Fruit fly (Drosophila melanogaster) whole organism, embryonic: ENCODE measurements around the gene CG7656.

ENCODE experiments used
- Ada2b ChIP-seq: fragments of 200-800 bp; sonication (Bioruptor generic); IDR thresholded peaks from 2 replicates; pipeline ENCODE4 v1.3.6; 2022; ENCODE audit warnings: missing biosample characterization, missing genetic modification characterization
- B-H2 ChIP-seq: fragments of 200-800 bp; sonication (Bioruptor generic); optimal IDR thresholded peaks from 2 replicates; lab custom pipeline; 2018; ENCODE audit warnings: missing biosample characterization, mild to moderate bottlenecking, missing genetic modification characterization
- CG11695 ChIP-seq: fragments of 200-800 bp; sonication (Bioruptor generic); IDR thresholded peaks from 3 replicates; pipeline ENCODE4 v1.3.6; 2022; ENCODE audit warnings: missing biosample characterization, missing genetic modification characterization
- CG11696 ChIP-seq: fragments of 200-800 bp; sonication (Bioruptor generic); IDR thresholded peaks from 2 replicates; pipeline ENCODE4 v1.3.6; 2022; ENCODE audit warnings: missing biosample characterization, missing genetic modification characterization
- CG12071 ChIP-seq: fragments of 200-800 bp; sonication (Bioruptor generic); optimal IDR thresholded peaks from 3 replicates; lab custom pipeline; 2018; ENCODE audit warnings: missing biosample characterization, mild to moderate bottlenecking, missing genetic modification characterization
- CG12104 ChIP-seq: fragments of 200-800 bp; sonication (Bioruptor generic); optimal IDR thresholded peaks from 3 replicates; lab custom pipeline; 2016; ENCODE audit warnings: missing biosample characterization, missing genetic modification characterization
- CG12299 ChIP-seq: fragments of 200-800 bp; sonication (Bioruptor generic); optimal IDR thresholded peaks from 2 replicates; lab custom pipeline; 2018; ENCODE audit warnings: missing biosample characterization, mild to moderate bottlenecking, missing genetic modification characterization
- CG1233 ChIP-seq: fragments of 200-800 bp; sonication (Bioruptor generic); optimal IDR thresholded peaks from 4 replicates; lab custom pipeline; 2018; ENCODE audit warnings: missing biosample characterization, mild to moderate bottlenecking, missing genetic modification characterization
- CG12769 ChIP-seq: fragments of 200-800 bp; sonication (Bioruptor generic); optimal IDR thresholded peaks from 2 replicates; lab custom pipeline; 2019; ENCODE audit warnings: missing biosample characterization, mild to moderate bottlenecking, missing genetic modification characterization, moderate library complexity
- CG14860 ChIP-seq: fragments of 200-800 bp; sonication (Bioruptor generic); IDR thresholded peaks from 3 replicates; pipeline ENCODE4 v1.3.6; 2022; ENCODE audit warnings: missing biosample characterization, missing genetic modification characterization; ENCODE audit not compliant: partially characterized antibody
- CG15479 ChIP-seq: fragments of 200-800 bp; sonication (Bioruptor generic); optimal IDR thresholded peaks from 3 replicates; lab custom pipeline; 2019; ENCODE audit warnings: missing biosample characterization, mild to moderate bottlenecking, missing genetic modification characterization, moderate library complexity
- CG1647 ChIP-seq: fragments of 200-800 bp; sonication (Bioruptor generic); optimal IDR thresholded peaks from 3 replicates; lab custom pipeline; 2016; ENCODE audit warnings: missing biosample characterization, missing genetic modification characterization
- CG17802 ChIP-seq: fragments of 200-800 bp; sonication (Bioruptor generic); optimal IDR thresholded peaks from 2 replicates; lab custom pipeline; 2018; ENCODE audit warnings: missing biosample characterization, mild to moderate bottlenecking, missing genetic modification characterization, moderate library complexity
- CG17829 ChIP-seq: fragments of 200-800 bp; optimal IDR thresholded peaks from 2 replicates; lab custom pipeline; 2019; ENCODE audit warnings: missing biosample characterization, mild to moderate bottlenecking, missing genetic modification characterization, moderate library complexity
- CG1792 ChIP-seq: fragments of 200-800 bp; sonication (Bioruptor generic); optimal IDR thresholded peaks from 2 replicates; lab custom pipeline; 2016; ENCODE audit warnings: missing biosample characterization, missing genetic modification characterization
- CG2129 ChIP-seq: fragments of 200-800 bp; sonication (Bioruptor generic); IDR thresholded peaks from 2 replicates; pipeline ENCODE4 v1.3.6; 2022; ENCODE audit warnings: missing biosample characterization, missing genetic modification characterization; ENCODE audit not compliant: partially characterized antibody
- CG32532 ChIP-seq: fragments of 200-800 bp; sonication (Bioruptor generic); IDR thresholded peaks from 2 replicates; pipeline ENCODE4 v1.3.6; 2022; ENCODE audit warnings: missing biosample characterization, missing genetic modification characterization
- CG33213 ChIP-seq: fragments of 200-800 bp; sonication (Bioruptor generic); optimal IDR thresholded peaks from 3 replicates; lab custom pipeline; 2016; ENCODE audit warnings: missing biosample characterization, missing genetic modification characterization
- CG3847 ChIP-seq: fragments of 200-800 bp; sonication (Bioruptor generic); IDR thresholded peaks from 2 replicates; pipeline ENCODE4 v1.3.6; 2022; ENCODE audit warnings: missing biosample characterization, missing genetic modification characterization
- CG42726 ChIP-seq: fragments of 200-800 bp; sonication (Bioruptor generic); IDR thresholded peaks from 2 replicates; pipeline ENCODE4 v1.3.6; 2022; ENCODE audit warnings: missing biosample characterization, missing genetic modification characterization; ENCODE audit not compliant: partially characterized antibody
- CG4617 ChIP-seq: fragments of 200-800 bp; sonication (Bioruptor generic); optimal IDR thresholded peaks from 3 replicates; lab custom pipeline; 2016; ENCODE audit warnings: missing biosample characterization, missing genetic modification characterization, borderline replicate concordance
- CG4854 ChIP-seq: fragments of 200-800 bp; sonication (Bioruptor generic); optimal IDR thresholded peaks from 2 replicates; lab custom pipeline; 2016; ENCODE audit warnings: missing biosample characterization, missing genetic modification characterization, inconsistent platforms
- CG6175 ChIP-seq: fragments of 200-800 bp; sonication (Bioruptor generic); IDR thresholded peaks from 3 replicates; pipeline ENCODE4 v1.3.6; 2022; ENCODE audit warnings: missing biosample characterization, missing genetic modification characterization
- CG6272 ChIP-seq: fragments of 200-800 bp; sonication (Bioruptor generic); IDR thresholded peaks from 2 replicates; pipeline ENCODE4 v1.3.6; 2022; ENCODE audit warnings: missing biosample characterization, missing genetic modification characterization
- CG8944 ChIP-seq: fragments of 200-800 bp; sonication (Bioruptor generic); optimal IDR thresholded peaks from 3 replicates; lab custom pipeline; 2016; ENCODE audit warnings: missing biosample characterization, missing genetic modification characterization
- Dfd ChIP-seq, 2 experiments: fragments of >200 bp; optimal IDR thresholded peaks; 2 replicates each; lab custom pipeline; 2017; ENCODE audit warnings: missing biosample characterization in 2 of 2, missing genetic modification characterization in 2 of 2
- Doc3 ChIP-seq: fragments of 200-800 bp; sonication (Bioruptor generic); IDR thresholded peaks from 3 replicates; pipeline ENCODE4 v1.3.6; 2022; ENCODE audit warnings: missing biosample characterization, missing genetic modification characterization; ENCODE audit not compliant: partially characterized antibody
- GATAe ChIP-seq: fragments of 200-800 bp; sonication (Bioruptor generic); conservative IDR thresholded peaks from 2 replicates; pipeline ENCODE4 v1.3.6; 2022; ENCODE audit warnings: missing biosample characterization, missing genetic modification characterization
- HmgD ChIP-seq: fragments of 200-800 bp; sonication (Bioruptor generic); optimal IDR thresholded peaks from 3 replicates; lab custom pipeline; 2016; ENCODE audit warnings: missing biosample characterization, missing genetic modification characterization
- NC2β ChIP-seq: fragments of 200-800 bp; sonication (Bioruptor generic); optimal IDR thresholded peaks from 2 replicates; lab custom pipeline; 2016; ENCODE audit warnings: missing biosample characterization, missing genetic modification characterization
- Nf-YA ChIP-seq: fragments of 200-800 bp; sonication (Bioruptor generic); IDR thresholded peaks from 2 replicates; pipeline ENCODE4 v1.3.6; 2022; ENCODE audit warnings: missing biosample characterization, missing genetic modification characterization
- Nf-YC ChIP-seq: fragments of 200-800 bp; optimal IDR thresholded peaks from 3 replicates; lab custom pipeline; 2019; ENCODE audit warnings: missing biosample characterization, mild to moderate bottlenecking, missing genetic modification characterization, moderate library complexity
- Scr ChIP-seq: fragments of 200-800 bp; sonication (Bioruptor generic); IDR thresholded peaks from 2 replicates; pipeline ENCODE4 v1.3.6; 2022; ENCODE audit warnings: missing biosample characterization, missing genetic modification characterization; ENCODE audit not compliant: partially characterized antibody
- Side ChIP-seq: fragments of 200-800 bp; sonication (Bioruptor generic); optimal IDR thresholded peaks from 2 replicates; lab custom pipeline; 2016; ENCODE audit warnings: missing biosample characterization, missing genetic modification characterization
- Sin3A ChIP-seq: fragments of >200 bp; optimal IDR thresholded peaks from 2 replicates; lab custom pipeline; 2018
- caup ChIP-seq: fragments of 200-800 bp; sonication (Bioruptor generic); optimal IDR thresholded peaks from 3 replicates; lab custom pipeline; 2017; ENCODE audit warnings: missing biosample characterization, mild to moderate bottlenecking, missing genetic modification characterization, moderate library complexity; ENCODE audit not compliant: severe bottlenecking
- cg ChIP-seq: fragments of 200-800 bp; sonication (Bioruptor generic); optimal IDR thresholded peaks from 3 replicates; lab custom pipeline; 2019; ENCODE audit warnings: missing biosample characterization, mild to moderate bottlenecking, missing genetic modification characterization, moderate library complexity
- crol ChIP-seq: fragments of 200-800 bp; sonication (Bioruptor generic); IDR thresholded peaks from 2 replicates; pipeline ENCODE4 v1.3.6; 2022; ENCODE audit warnings: missing biosample characterization, missing genetic modification characterization
- crp ChIP-seq, 2 experiments: fragments of 200-800 bp; sonication (Bioruptor generic); optimal IDR thresholded peaks; 2 replicates in 1 of 2; 3 replicates in 1 of 2; lab custom pipeline; 2017; ENCODE audit warnings: missing biosample characterization in 2 of 2, missing genetic modification characterization in 2 of 2, mild to moderate bottlenecking in 1 of 2, moderate library complexity in 1 of 2
- danr ChIP-seq: fragments of 200-800 bp; sonication (Bioruptor generic); IDR thresholded peaks from 2 replicates; pipeline ENCODE4 v1.3.6; 2022; ENCODE audit warnings: missing biosample characterization, missing genetic modification characterization
- emc ChIP-seq: fragments of 200-800 bp; sonication (Bioruptor generic); optimal IDR thresholded peaks from 2 replicates; lab custom pipeline; 2016; ENCODE audit warnings: missing biosample characterization, missing genetic modification characterization
- ewg ChIP-seq: fragments of 200-800 bp; sonication (Bioruptor generic); optimal IDR thresholded peaks from 3 replicates; lab custom pipeline; 2017; ENCODE audit warnings: mild to moderate bottlenecking, missing biosample characterization, missing genetic modification reagents, missing genetic modification characterization
- fu2 ChIP-seq: fragments of 200-800 bp; sonication (Bioruptor generic); optimal IDR thresholded peaks from 2 replicates; lab custom pipeline; 2016; ENCODE audit warnings: missing biosample characterization, missing genetic modification characterization
- gsb ChIP-seq: fragments of 200-800 bp; sonication (Bioruptor generic); IDR thresholded peaks from 2 replicates; pipeline ENCODE4 v1.3.6; 2022; ENCODE audit warnings: missing biosample characterization, missing genetic modification characterization
- pnt ChIP-seq: fragments of 200-800 bp; sonication (Bioruptor generic); optimal IDR thresholded peaks from 3 replicates; lab custom pipeline; 2016; ENCODE audit warnings: missing biosample characterization, missing genetic modification characterization
- sisA ChIP-seq: fragments of 200-800 bp; sonication (Bioruptor generic); IDR thresholded peaks from 2 replicates; pipeline ENCODE4 v1.3.6; 2022; ENCODE audit warnings: missing biosample characterization, missing genetic modification characterization
- sr ChIP-seq: fragments of 200-800 bp; sonication (Bioruptor generic); IDR thresholded peaks from 3 replicates; pipeline ENCODE4 v1.3.6; 2022; ENCODE audit warnings: missing biosample characterization, missing genetic modification characterization
- sug ChIP-seq: fragments of 200-800 bp; optimal IDR thresholded peaks from 2 replicates; lab custom pipeline; 2019; ENCODE audit warnings: missing biosample characterization, mild to moderate bottlenecking, missing genetic modification characterization, moderate library complexity
- trh ChIP-seq: fragments of 200-800 bp; sonication (Bioruptor generic); optimal IDR thresholded peaks from 2 replicates; lab custom pipeline; 2016; ENCODE audit warnings: missing biosample characterization, missing genetic modification characterization

The CG7656 gene

DNA sequence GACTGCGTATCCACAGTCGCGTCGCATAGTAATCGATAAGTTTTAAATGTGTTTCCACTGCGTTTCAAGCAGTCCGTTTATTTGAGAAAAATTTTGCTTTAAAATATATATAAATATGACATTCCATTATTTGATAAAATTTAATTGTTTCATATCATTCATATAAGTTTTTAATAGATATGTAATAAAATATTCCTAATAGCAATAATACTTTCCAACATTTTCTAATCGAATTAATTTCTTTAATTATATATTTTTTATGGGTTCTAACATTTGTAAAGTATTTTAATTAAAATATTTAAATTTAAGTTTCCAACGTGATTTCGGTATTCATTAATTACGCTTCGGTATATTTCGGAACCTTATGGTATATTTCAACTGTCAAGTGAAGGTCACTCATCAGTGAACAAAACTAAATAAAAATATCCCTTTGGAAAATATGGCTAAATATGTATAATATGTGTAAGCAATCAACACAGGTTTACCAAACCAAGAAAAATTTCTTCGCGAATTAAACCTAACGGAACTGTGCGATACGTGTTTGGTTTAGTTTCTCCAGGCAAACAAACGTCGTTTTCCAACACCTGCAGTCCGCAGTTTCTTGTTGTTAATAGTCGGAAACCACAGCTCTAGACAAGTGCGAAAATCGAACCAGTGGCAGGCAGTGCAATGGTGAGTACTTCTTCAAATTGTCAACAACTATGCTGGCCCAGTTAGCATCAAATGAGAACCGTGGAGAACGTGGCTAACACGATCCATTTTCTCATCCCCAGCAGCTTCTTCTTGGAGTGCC lies 24.7 kb downstream of the CG7656 start, which contains the start of the genes CG7739 and SCCRO (continued):
- TF ChIP-seq GATAe (GFP tag; lab: Robert Waterston, UW) = 0 out of 2 replicates have a peak, but pooled peaks have one; percentile 10
- TF ChIP-seq Side = peak; percentile 11
- TF ChIP-seq Sin3A (lab: Kevin White, UChicago) = peak; percentile 66
- TF ChIP-seq danr (GFP tag; lab: Robert Waterston, UW) = peak; percentile 8; the same call in 1 of the 2 replicates
- TF ChIP-seq B-H2 (GFP tag; lab: Kevin White, UChicago) = peak; percentile 49
- TF ChIP-seq sug (tag; lab: Kevin White, UChicago) = peak; percentile 17
- TF ChIP-seq CG6175 (GFP tag; lab: Robert Waterston, UW) = no peak
- TF ChIP-seq CG14860 (GFP tag; lab: Robert Waterston, UW) = 0 out of 3 replicates have a peak, but pooled peaks have one; percentile 34
- TF ChIP-seq HmgD (GFP tag; lab: Kevin White, UChicago) = no peak
- TF ChIP-seq CG8944 (GFP tag; lab: Kevin White, UChicago) = no peak
- TF ChIP-seq crp (GFP tag; optimal IDR thresholded peaks at IDR 0.05; lab: Kevin White, UChicago) = peak in 1 of 2 experiments; percentile 70
- TF ChIP-seq CG12769 (tag; lab: Kevin White, UChicago) = no peak
- TF ChIP-seq fu2 = peak; percentile 14
- TF ChIP-seq CG17829 (tag; lab: Kevin White, UChicago) = peak; percentile 71
- TF ChIP-seq ewg = no peak
- TF ChIP-seq emc = no peak
- TF ChIP-seq trh = no peak
- TF ChIP-seq CG1792 (GFP tag; lab: Kevin White, UChicago) = no peak
- TF ChIP-seq CG3847 (GFP tag; lab: Robert Waterston, UW) = peak; percentile 53
- peak; percentile 75 for TF ChIP-seq CG11695
- TF ChIP-seq CG42726 (GFP tag; lab: Robert Waterston, UW) = no peak
- peak; percentile 66 for TF ChIP-seq Scr
- TF ChIP-seq gsb (GFP tag; lab: Robert Waterston, UW) = no peak
- TF ChIP-seq Nf-YA = no peak
- TF ChIP-seq CG2129 (GFP tag; lab: Robert Waterston, UW) = no peak
- peak; percentile 87 for TF ChIP-seq CG32532 (GFP tag; lab: Robert Waterston, UW)
- TF ChIP-seq CG6272 (GFP tag; lab: Robert Waterston, UW) = peak; percentile 64; the same call in 1 of the 2 replicates
- TF ChIP-seq cg (GFP tag; lab: Kevin White, UChicago) = no peak
- TF ChIP-seq Ada2b (GFP tag; lab: Robert Waterston, UW) = peak; percentile 69
- TF ChIP-seq caup (GFP tag; lab: Kevin White, UChicago) = no peak
- peak; percentile 70 for TF ChIP-seq CG17802 (tag; lab: Kevin White, UChicago)
- no peak for TF ChIP-seq Doc3
- TF ChIP-seq CG15479 (GFP tag; lab: Kevin White, UChicago) = no peak
- TF ChIP-seq CG12299 = peak; percentile 22
- peak; percentile 57; the same call in 1 of the 2 replicates for TF ChIP-seq CG11696
- TF ChIP-seq sisA (GFP tag; lab: Robert Waterston, UW) = peak; percentile 47; the same call in 1 of the 2 replicates
- TF ChIP-seq Nf-YC = peak; percentile 61
- peak; percentile 1 for TF ChIP-seq CG12104
- TF ChIP-seq CG1647 (GFP tag; lab: Kevin White, UChicago) = peak; percentile 7
- no peak for TF ChIP-seq CG12071
- TF ChIP-seq crol (GFP tag; lab: Robert Waterston, UW) = no peak
- TF ChIP-seq sr (GFP tag; lab: Robert Waterston, UW) = no peak
- TF ChIP-seq CG1233 (GFP tag; lab: Kevin White, UChicago) = peak; percentile 24
- no peak for TF ChIP-seq CG33213
- TF ChIP-seq Dfd (GFP tag; optimal IDR thresholded peaks at IDR 0.05; lab: Kevin White, UChicago) = no peak
- no peak for TF ChIP-seq CG4854
- TF ChIP-seq NC2β (GFP tag; lab: Kevin White, UChicago) = peak; percentile 32
- peak; percentile 96 for TF ChIP-seq CG4617 (GFP tag; lab: Kevin White, UChicago)
- TF ChIP-seq pnt (GFP tag; lab: Kevin White, UChicago) = no peak
